Worm (Caenorhabditis elegans): Measurements from ENCODE around the gene dhs-26.

Gene dhs-26

ce11 chrX:3366782-3367181 is 4.5 kb upstream of the dhs-26 start:
- TF ChIP-seq unc-62 (GFP tag; optimal IDR thresholded peaks at IDR 0.05): no peak

- TF ChIP-seq unc-62 (GFP tag; optimal IDR thresholded peaks at IDR 0.05): no peak
Observed at ce11 chrX:3351526-3351925, 10.8 kb downstream of the dhs-26 start, which contains the start of gene ZK816.1. TSS of gene ZK816.1 (plus strand) at chrX:3351712.

ce11 chrX:3350306-3350705 is 12.0 kb downstream of the dhs-26 start, which contains the start of gene nspg-4:
TSS of gene nspg-4 (minus strand) at chrX:3350406.
- TF ChIP-seq unc-62 (GFP tag; optimal IDR thresholded peaks at IDR 0.05): no peak

- no peak for TF ChIP-seq unc-62 (GFP tag; optimal IDR thresholded peaks at IDR 0.05)
Observed at ce11 chrX:3347904-3348441, 14.3 kb downstream of the dhs-26 start, which contains the start of gene ZK816.3. TSS of gene ZK816.3 (plus strand) at chrX:3348391.

ce11 chrX:3343620-3344197 is 18.6 kb downstream of the dhs-26 start:
- TF ChIP-seq unc-62 (GFP tag; optimal IDR thresholded peaks at IDR 0.05): no peak

ce11 chrX:3339882-3340281 is 22.4 kb downstream of the dhs-26 start:
- TF ChIP-seq unc-62 (GFP tag; optimal IDR thresholded peaks at IDR 0.05): no peak

- TF ChIP-seq unc-62 (GFP tag; optimal IDR thresholded peaks at IDR 0.05): no peak
Observed at ce11 chrX:3334115-3334514, 28.2 kb downstream of the dhs-26 start.

ce11 chrX:3332824-3333223 is 29.5 kb downstream of the dhs-26 start, which contains the start of gene F11D5.1:
TSS of gene F11D5.1 (plus strand) at chrX:3333124.
- no peak for TF ChIP-seq unc-62 (GFP tag; optimal IDR thresholded peaks at IDR 0.05)

- no peak for TF ChIP-seq unc-62 (GFP tag; optimal IDR thresholded peaks at IDR 0.05)
Observed at ce11 chrX:3326175-3326574, 36.1 kb downstream of the dhs-26 start, which contains the start of gene F11D5.6. TSS of gene F11D5.6 (minus strand) at chrX:3326275.

- no peak for TF ChIP-seq unc-62 (GFP tag; optimal IDR thresholded peaks at IDR 0.05)
Observed at ce11 chrX:3316830-3317229, 45.5 kb downstream of the dhs-26 start.

- TF ChIP-seq unc-62 (GFP tag; optimal IDR thresholded peaks at IDR 0.05): no peak
Observed at ce11 chrX:3315891-3316657, 46.2 kb downstream of the dhs-26 start.

ce11 chrX:3315014-3315413 is 47.3 kb downstream of the dhs-26 start, which contains the start of gene ddr-2:
TSS of gene ddr-2 (plus strand) at chrX:3315314.
- TF ChIP-seq unc-62 (GFP tag; optimal IDR thresholded peaks at IDR 0.05): no peak

- no peak for TF ChIP-seq unc-62 (GFP tag; optimal IDR thresholded peaks at IDR 0.05)
Observed at ce11 chrX:3313939-3314338, 48.4 kb downstream of the dhs-26 start.

Data from whole organism, dauer.